Worm (Caenorhabditis elegans) whole organism, L2 larva: ENCODE data around the gene rpl-25.1.

ENCODE experiments used
- lin-39 ChIP-seq: fragments of 150-350 bp; optimal IDR thresholded peaks from 2 replicates; lab custom pipeline; 2014; ENCODE audit warnings: missing biosample characterization, missing genetic modification reagents, missing genetic modification characterization
- lsy-2 ChIP-seq, 2 experiments: fragments of 150-350 bp in 1 of 2; sonication (generic microtip) in 1 of 2; optimal IDR thresholded peaks; 2 replicates each; lab custom pipeline; 2014 to 2017; ENCODE audit warnings: missing biosample characterization in 2 of 2, missing genetic modification characterization in 2 of 2
- nhr-11 ChIP-seq: fragments of 150-350 bp; optimal IDR thresholded peaks from 2 replicates; lab custom pipeline; 2014; ENCODE audit warnings: missing biosample characterization, missing genetic modification characterization
- unc-62 ChIP-seq: fragments of 150-350 bp; optimal IDR thresholded peaks from 2 replicates; lab custom pipeline; 2014; ENCODE audit warnings: missing biosample characterization, missing genetic modification reagents, missing genetic modification characterization

DNA sequence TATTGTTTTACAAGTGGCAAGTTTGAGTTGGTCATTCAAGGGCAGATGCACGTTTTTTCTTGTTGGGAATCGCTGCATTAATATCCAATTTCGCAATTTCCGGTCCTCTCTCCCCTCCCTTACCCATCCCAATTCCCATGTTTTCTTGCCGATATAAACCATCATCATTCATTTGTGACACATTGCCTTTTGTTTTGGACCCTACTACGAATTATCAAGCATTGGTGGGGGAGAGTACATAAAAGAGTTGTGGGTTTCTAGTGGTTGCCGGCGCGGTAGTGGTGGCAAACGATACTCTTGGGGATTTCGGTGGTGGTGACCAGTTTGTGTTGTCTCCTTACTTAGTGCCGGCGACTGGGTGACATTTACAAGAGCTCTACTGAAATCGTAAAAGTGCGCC, 27.3 kb downstream of the rpl-25.1 start:
- no peak for TF ChIP-seq nhr-11 (tag; lab: Kevin White, UChicago)
- TF ChIP-seq unc-62 (GFP tag; lab: Kevin White, UChicago) = no peak
- no peak for TF ChIP-seq lin-39 (tag; lab: Kevin White, UChicago)
- no peak for TF ChIP-seq lsy-2 (tag; optimal IDR thresholded peaks at IDR 0.05; lab: Kevin White, UChicago)
